In the genomic region with DNA sequence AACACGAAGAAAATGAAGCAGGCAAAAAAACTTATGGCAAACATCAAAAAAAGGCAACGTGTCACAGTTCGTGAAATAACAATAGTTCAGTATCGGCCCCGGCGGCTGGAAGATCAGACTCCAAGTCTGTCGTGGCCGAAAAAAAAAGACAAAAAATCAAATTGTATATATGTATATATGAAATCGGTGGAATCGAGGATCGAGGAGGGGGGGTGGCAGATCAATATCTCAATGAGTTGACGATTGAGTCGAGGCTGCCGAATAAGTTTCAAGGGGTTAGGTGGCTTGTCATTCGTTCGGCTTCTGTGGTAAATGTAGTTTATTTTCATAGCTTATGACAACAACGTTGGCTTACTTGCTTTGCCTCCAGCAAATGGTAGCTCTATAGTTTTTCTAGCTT, we compare ENCODE assay signal across 2 fruit fly cellular contexts.
TF ChIP-seq lines count a peak whose summit lies in the region.

No protein-coding gene starts in this region.

- TF ChIP-seq CTCF in whole organism, embryonic (GFP tag; optimal IDR thresholded peaks at IDR 0.05; lab: Kevin White, UChicago): no peak

TF ChIP-seq in whole organism, embryonic, 481 proteins besides CTCF, POLR2A, EP300 and RAD21 (continues in another document):
- TF ChIP-seq onecut (GFP tag; IDR thresholded peaks at IDR 0.05; lab: Robert Waterston, UW) (peak; percentile 44; the same call in 1 of the 2 replicates), croc (GFP tag; conservative IDR thresholded peaks at IDR 0.05; lab: Robert Waterston, UW) (no peak), fd102C (GFP tag; optimal IDR thresholded peaks at IDR 0.05; lab: Kevin White, UChicago) (no peak), CG8281 (tag; optimal IDR thresholded peaks at IDR 0.05; lab: Kevin White, UChicago) (peak; percentile 54), BEAF-32 (GFP tag; optimal IDR thresholded peaks at IDR 0.05; lab: Kevin White, UChicago) (no peak), pho (GFP tag; optimal IDR thresholded peaks at IDR 0.05; lab: Kevin White, UChicago) (no peak), B-H2 (GFP tag; optimal IDR thresholded peaks at IDR 0.05; lab: Kevin White, UChicago) (no peak), CG10431 (GFP tag; optimal IDR thresholded peaks at IDR 0.05; lab: Kevin White, UChicago) (no peak), Hr78 (GFP tag; optimal IDR thresholded peaks at IDR 0.05; lab: Kevin White, UChicago) (no peak), Ravus (GFP tag; IDR thresholded peaks at IDR 0.05; lab: Robert Waterston, UW) (no peak), cwo (GFP tag; optimal IDR thresholded peaks at IDR 0.05; lab: Kevin White, UChicago) (no peak), vfl (GFP tag; optimal IDR thresholded peaks at IDR 0.05; lab: Kevin White, UChicago) (no peak), grn (GFP tag; optimal IDR thresholded peaks at IDR 0.05; lab: Kevin White, UChicago) (peak; percentile 62), vnd (GFP tag; IDR thresholded peaks at IDR 0.05; lab: Robert Waterston, UW; ENCODE audit: partially characterized antibody) (no peak), Mes4 (GFP tag; optimal IDR thresholded peaks at IDR 0.05; lab: Kevin White, UChicago) (no peak), CG17186 (GFP tag; optimal IDR thresholded peaks at IDR 0.05; lab: Kevin White, UChicago) (no peak), Rx (GFP tag; IDR thresholded peaks at IDR 0.05; lab: Robert Waterston, UW) (no peak), gcm (GFP tag; optimal IDR thresholded peaks at IDR 0.05; lab: Kevin White, UChicago) (no peak), caup (GFP tag; optimal IDR thresholded peaks at IDR 0.05; lab: Kevin White, UChicago; ENCODE audit: severe bottlenecking) (no peak), zen2 (GFP tag; IDR thresholded peaks at IDR 0.05; lab: Robert Waterston, UW; ENCODE audit: partially characterized antibody) (no peak), CG14965 (GFP tag; optimal IDR thresholded peaks at IDR 0.05; lab: Kevin White, UChicago; ENCODE audit: borderline replicate concordance) (no peak), gem (tag; optimal IDR thresholded peaks at IDR 0.05; lab: Kevin White, UChicago) (no peak), CG4360 (GFP tag; IDR thresholded peaks at IDR 0.05; lab: Robert Waterston, UW) (no peak), BtbVII (GFP tag; optimal IDR thresholded peaks at IDR 0.05; lab: Kevin White, UChicago) (no peak), Dip2 (GFP tag; IDR thresholded peaks at IDR 0.05; lab: Robert Waterston, UW) (no peak), kay (GFP tag; optimal IDR thresholded peaks at IDR 0.05; lab: Kevin White, UChicago) (no peak), CG32767 (GFP tag; IDR thresholded peaks at IDR 0.05; lab: Robert Waterston, UW) (no peak), CG2199 (GFP tag; IDR thresholded peaks at IDR 0.05; lab: Robert Waterston, UW) (0 out of 3 replicates have a peak, but pooled peaks have one; percentile 14), tna (GFP tag; IDR thresholded peaks at IDR 0.05; lab: Robert Waterston, UW; ENCODE audit: partially characterized antibody) (no peak), mirr (GFP tag; optimal IDR thresholded peaks at IDR 0.05; lab: Kevin White, UChicago) (no peak), CG18599 (GFP tag; optimal IDR thresholded peaks at IDR 0.05; lab: Kevin White, UChicago) (no peak), pb (GFP tag; optimal IDR thresholded peaks at IDR 0.05; lab: Kevin White, UChicago) (no peak), chinmo (GFP tag; IDR thresholded peaks at IDR 0.05; lab: Robert Waterston, UW; ENCODE audit: partially characterized antibody) (0 out of 4 replicates have a peak, but pooled peaks have one; percentile 44), Hey (tag; optimal IDR thresholded peaks at IDR 0.05; lab: Kevin White, UChicago) (no peak), Blimp-1 (GFP tag; optimal IDR thresholded peaks at IDR 0.05; lab: Kevin White, UChicago) (no peak), CG12769 (tag; optimal IDR thresholded peaks at IDR 0.05; lab: Kevin White, UChicago) (peak; percentile 12), CG11696 (GFP tag; IDR thresholded peaks at IDR 0.05; lab: Robert Waterston, UW) (no peak), CG13424 (tag; optimal IDR thresholded peaks at IDR 0.05; lab: Kevin White, UChicago) (no peak), hbn (GFP tag; IDR thresholded peaks at IDR 0.05; lab: Robert Waterston, UW; ENCODE audit: partially characterized antibody) (no peak), CG15696 (tag; optimal IDR thresholded peaks at IDR 0.05; lab: Kevin White, UChicago) (no peak), tll (GFP tag; optimal IDR thresholded peaks at IDR 0.05; lab: Kevin White, UChicago) (no peak), zfh2 (GFP tag; optimal IDR thresholded peaks at IDR 0.05; lab: Kevin White, UChicago) (no peak), CG3847 (GFP tag; IDR thresholded peaks at IDR 0.05; lab: Robert Waterston, UW) (no peak)

TF ChIP-seq in whole organism, pupa, 21 proteins besides CTCF, POLR2A, EP300 and RAD21:
- TF ChIP-seq CG14655 (GFP tag; optimal IDR thresholded peaks at IDR 0.05; lab: Kevin White, UChicago): no peak
- no peak for TF ChIP-seq CG15710 (tag; optimal IDR thresholded peaks at IDR 0.05; lab: Kevin White, UChicago)
- TF ChIP-seq CG32121 (GFP tag; IDR thresholded peaks at IDR 0.05; lab: Robert Waterston, UW): 0 out of 2 replicates have a peak, but pooled peaks have one; percentile 12
